Worm (Caenorhabditis elegans) whole organism, early embryonic: ENCODE results near the gene magu-1.

Experiments
- aly-1 ChIP-seq: sonication (generic microtip); optimal IDR thresholded peaks from 2 replicates; lab custom pipeline; 2016; ENCODE audit warnings: missing genetic modification characterization, missing compliant biosample characterization
- ama-1 ChIP-seq: fragments of 150-350 bp; optimal IDR thresholded peaks from 2 replicates; lab custom pipeline; 2014
- hmbx-1 ChIP-seq: sonication (generic microtip); optimal IDR thresholded peaks from 2 replicates; lab custom pipeline; 2016; ENCODE audit warnings: mild to moderate bottlenecking, missing genetic modification characterization, missing compliant biosample characterization
- pes-1 ChIP-seq: fragments of 200-800 bp; sonication (Bioruptor generic); IDR thresholded peaks from 2 replicates; pipeline ENCODE4 v1.3.6; 2022; ENCODE audit warnings: missing genetic modification reagents, missing genetic modification characterization, missing compliant biosample characterization

DNA sequence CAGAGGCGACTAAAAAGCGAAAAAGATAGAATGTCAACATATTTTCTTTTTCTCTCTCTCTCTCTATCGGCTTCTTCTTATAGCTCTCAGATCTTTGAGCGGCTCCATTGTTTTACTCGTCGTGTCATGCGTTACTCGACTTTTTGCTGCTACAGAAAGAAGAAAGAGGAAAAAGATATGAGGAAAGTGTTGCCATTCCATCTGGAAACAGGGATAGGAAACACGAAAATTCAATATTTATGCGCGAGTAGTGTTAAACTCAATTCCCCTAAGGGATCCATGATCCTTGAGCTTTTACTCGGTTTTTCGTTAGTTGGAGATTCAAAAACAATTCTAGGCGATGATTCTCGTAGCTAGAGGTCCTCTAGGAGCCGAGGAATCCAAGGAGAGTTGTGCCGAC, 15.7 kb downstream of the magu-1 start:
- TF ChIP-seq hmbx-1: no peak
- no peak for TF ChIP-seq pes-1
- TF ChIP-seq aly-1 (tag; lab: Kevin White, UChicago): no peak
- TF ChIP-seq ama-1 (lab: Kevin White, UChicago): no peak
